Worm (Caenorhabditis elegans): ENCODE data around the gene C17H12.5.

DNA sequence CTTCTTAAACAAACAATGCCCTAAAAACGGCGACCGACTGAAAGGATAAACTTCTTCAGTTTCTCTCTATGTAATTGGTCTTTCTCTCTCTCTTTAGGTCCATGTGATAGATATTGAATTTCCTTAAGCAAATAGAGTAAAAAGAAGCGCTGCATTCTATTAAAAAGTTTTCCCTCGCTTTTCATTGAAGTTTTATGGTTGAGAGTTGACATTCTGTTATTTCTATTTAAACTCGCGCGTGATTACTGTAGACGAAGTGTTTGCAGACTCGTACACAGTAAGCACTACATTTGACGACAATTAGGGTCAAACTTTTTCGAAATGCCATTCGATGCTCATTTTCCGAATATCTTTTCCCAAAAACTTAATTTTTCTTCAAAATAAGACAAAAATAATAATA, 40.3 kb downstream of the C17H12.5 start:
- TF ChIP-seq hmbx-1 (tag; optimal IDR thresholded peaks at IDR 0.05) (no peak), flt-1 (GFP tag; IDR thresholded peaks at IDR 0.05) (no peak), ama-1 (optimal IDR thresholded peaks at IDR 0.05) (no peak), pes-1 (GFP tag; IDR thresholded peaks at IDR 0.05) (no peak), ceh-36 (tag; optimal IDR thresholded peaks at IDR 0.05) (no peak), ceh-13 (GFP tag; optimal IDR thresholded peaks at IDR 0.05) (no peak), hmg-4 (GFP tag; optimal IDR thresholded peaks at IDR 0.05) (no peak), tbx-11 (GFP tag; IDR thresholded peaks at IDR 0.05) (no peak), tbx-37 (GFP tag; conservative IDR thresholded peaks at IDR 0.05) (no peak), tra-4 (tag; optimal IDR thresholded peaks at IDR 0.05) (no peak), scrt-1 (GFP tag; IDR thresholded peaks at IDR 0.05) (no peak), ets-7 (tag; optimal IDR thresholded peaks at IDR 0.05) (no peak)

All from whole organism, early embryonic.